Worm (Caenorhabditis elegans): ENCODE data around the gene F16G10.7.

Gene F16G10.7

DNA sequence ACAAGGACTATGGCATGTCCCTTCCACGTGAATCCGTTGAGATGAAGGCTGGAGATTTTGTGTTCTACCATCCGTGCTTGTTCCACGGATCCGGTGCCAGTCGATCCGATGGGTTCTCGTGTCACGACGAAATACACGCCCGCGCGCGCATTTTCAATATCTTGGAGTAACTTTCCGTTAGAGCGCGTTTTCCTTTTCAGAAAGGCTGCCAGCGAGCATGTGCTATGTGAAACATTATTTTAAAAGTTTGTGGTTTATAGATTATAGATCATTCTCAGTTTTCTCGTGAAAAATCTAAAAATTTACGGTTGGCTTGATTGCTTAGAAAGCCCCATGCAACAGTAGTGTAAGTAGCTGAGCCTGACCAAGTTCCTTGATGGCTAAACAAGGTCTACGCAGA is 38.8 kb upstream of the F16G10.7 start, which contains the start of gene fbxc-20:
Gene fbxc-20, plus strand, starts transcription at position 301 of the 400 bp plus-strand sequence.
- TF ChIP-seq alr-1 (tag; optimal IDR thresholded peaks at IDR 0.05): no peak
- TF ChIP-seq ZK546.5 (tag; optimal IDR thresholded peaks at IDR 0.05): no peak
- no peak for TF ChIP-seq gmeb-1 (tag; optimal IDR thresholded peaks at IDR 0.05)

DNA sequence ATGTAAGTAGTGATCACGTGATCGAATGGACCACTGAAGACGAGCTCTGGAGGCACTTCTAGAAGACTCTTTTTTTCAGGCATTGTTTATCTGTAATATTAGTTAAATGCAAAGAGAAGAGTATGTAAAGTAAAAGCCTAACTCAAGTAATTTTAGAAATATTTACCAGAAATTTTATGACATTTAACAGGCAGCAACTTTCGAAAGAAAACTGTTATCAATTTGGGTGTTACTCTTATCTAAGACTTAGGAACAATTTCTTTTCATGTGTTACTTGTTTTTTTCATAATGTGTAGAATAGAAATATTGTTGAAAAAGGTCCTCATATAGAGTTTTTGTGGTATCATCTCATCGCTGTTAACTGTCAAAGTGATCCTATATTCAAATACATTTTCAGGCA is 37.8 kb upstream of the F16G10.7 start, which contains the start of the genes F42G2.5 and F42G2.7:
Gene F42G2.5, minus strand, starts transcription at position 101 of the 400 bp plus-strand sequence.
Gene F42G2.7, plus strand, starts transcription at position 270 of the 400 bp plus-strand sequence.
- TF ChIP-seq nhr-10 (tag; optimal IDR thresholded peaks at IDR 0.05): no peak
- TF ChIP-seq fos-1 (tag; optimal IDR thresholded peaks at IDR 0.05): peak; percentile 32
- peak; percentile 5 for TF ChIP-seq gmeb-1 (tag; optimal IDR thresholded peaks at IDR 0.05)

DNA sequence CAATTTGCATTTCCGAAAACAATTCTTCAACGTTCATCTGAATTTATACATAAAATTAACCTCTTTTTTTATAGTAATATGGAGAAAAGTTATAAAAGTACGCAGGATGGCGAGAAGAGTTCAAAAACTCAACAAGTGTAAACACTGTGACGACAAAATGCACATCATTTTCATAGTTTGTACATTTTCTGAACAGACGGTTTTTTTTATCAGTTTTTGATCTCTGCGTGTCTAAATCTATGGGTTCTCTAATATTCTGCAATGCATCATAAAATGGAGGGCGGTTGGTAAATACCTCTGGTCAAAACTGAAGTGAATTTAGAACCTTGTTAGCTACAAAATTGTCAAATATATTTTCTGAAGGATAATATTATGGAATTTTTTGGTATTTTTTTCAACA is 35.4 kb upstream of the F16G10.7 start, which contains the start of gene fbxa-4:
Gene fbxa-4, minus strand, starts transcription at position 93 of the 400 bp plus-strand sequence.
- no peak for TF ChIP-seq nhr-23 (tag; optimal IDR thresholded peaks at IDR 0.05)
- no peak for TF ChIP-seq ztf-4 (tag; optimal IDR thresholded peaks at IDR 0.05)
- TF ChIP-seq crh-2 (tag; optimal IDR thresholded peaks at IDR 0.05): peak; percentile 5
- TF ChIP-seq sma-9 (GFP tag; optimal IDR thresholded peaks at IDR 0.05): no peak
- TF ChIP-seq sma-9 (tag; optimal IDR thresholded peaks at IDR 0.05): no peak
- TF ChIP-seq nhr-21 (tag; optimal IDR thresholded peaks at IDR 0.05): no peak
- TF ChIP-seq F13H6.1 (tag; optimal IDR thresholded peaks at IDR 0.05): no peak
- no peak for TF ChIP-seq R02D3.7 (tag; optimal IDR thresholded peaks at IDR 0.05)
- TF ChIP-seq nhr-77 (tag; optimal IDR thresholded peaks at IDR 0.05): no peak
- no peak for TF ChIP-seq lin-11 (tag; optimal IDR thresholded peaks at IDR 0.05)
- no peak for TF ChIP-seq ama-1 (optimal IDR thresholded peaks at IDR 0.05)
- no peak for TF ChIP-seq unc-62 (GFP tag; optimal IDR thresholded peaks at IDR 0.05)
- no peak for TF ChIP-seq sma-3 (GFP tag; optimal IDR thresholded peaks at IDR 0.05)
- TF ChIP-seq fos-1 (tag; optimal IDR thresholded peaks at IDR 0.05): peak; percentile 37
- TF ChIP-seq nhr-12 (tag; optimal IDR thresholded peaks at IDR 0.05): no peak
- no peak for TF ChIP-seq sem-4 (tag; optimal IDR thresholded peaks at IDR 0.05)
- TF ChIP-seq snpc-4 (tag; optimal IDR thresholded peaks at IDR 0.05): no peak
- TF ChIP-seq gmeb-1 (tag; optimal IDR thresholded peaks at IDR 0.05): peak; percentile 6
- TF ChIP-seq lin-39 (tag; optimal IDR thresholded peaks at IDR 0.05): no peak
- TF ChIP-seq lsy-2 (tag; optimal IDR thresholded peaks at IDR 0.05): no peak
- TF ChIP-seq ceh-16 (tag; optimal IDR thresholded peaks at IDR 0.05): no peak

DNA sequence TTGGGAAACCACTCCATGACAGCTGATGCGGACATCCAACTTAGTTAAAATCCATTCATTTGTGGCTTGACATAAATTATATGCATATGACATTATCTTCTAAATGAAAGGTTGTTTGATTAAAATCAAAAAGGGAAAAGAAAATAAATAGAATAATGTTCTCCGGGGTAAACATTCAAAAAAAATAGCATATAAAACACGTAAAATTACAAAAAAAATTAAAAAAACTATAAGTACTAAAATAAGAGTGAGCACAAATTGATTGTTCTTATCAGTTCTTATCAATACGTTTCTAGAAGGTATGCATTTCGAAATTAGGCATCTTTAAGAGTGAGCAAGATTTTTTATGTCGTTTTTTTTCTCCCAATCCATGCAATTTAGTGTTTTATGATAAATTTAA is 32.6 kb upstream of the F16G10.7 start, which contains the start of gene fbxa-182:
Gene fbxa-182, minus strand, starts transcription at position 101 of the 400 bp plus-strand sequence.
- TF ChIP-seq dmd-4 (tag; optimal IDR thresholded peaks at IDR 0.05) (no peak), nhr-129 (tag; optimal IDR thresholded peaks at IDR 0.05) (no peak), lin-13 (GFP tag; optimal IDR thresholded peaks at IDR 0.05) (no peak), mbf-1 (tag; optimal IDR thresholded peaks at IDR 0.05) (no peak), skn-1 (tag; optimal IDR thresholded peaks at IDR 0.05) (no peak), mab-5 (tag; optimal IDR thresholded peaks at IDR 0.05) (no peak), ama-1 (optimal IDR thresholded peaks at IDR 0.05) (no peak), nhr-25 (tag; optimal IDR thresholded peaks at IDR 0.05) (no peak), sem-4 (tag; optimal IDR thresholded peaks at IDR 0.05) (no peak), ZK546.5 (tag; optimal IDR thresholded peaks at IDR 0.05) (no peak), F13H6.1 (tag; optimal IDR thresholded peaks at IDR 0.05) (no peak), blmp-1 (tag; optimal IDR thresholded peaks at IDR 0.05; ENCODE audit: insufficient read depth) (no peak), C34F6.9 (tag; optimal IDR thresholded peaks at IDR 0.05) (no peak), ztf-4 (tag; optimal IDR thresholded peaks at IDR 0.05) (no peak), R02D3.7 (tag; optimal IDR thresholded peaks at IDR 0.05) (no peak), aly-2 (tag; optimal IDR thresholded peaks at IDR 0.05) (no peak)

DNA sequence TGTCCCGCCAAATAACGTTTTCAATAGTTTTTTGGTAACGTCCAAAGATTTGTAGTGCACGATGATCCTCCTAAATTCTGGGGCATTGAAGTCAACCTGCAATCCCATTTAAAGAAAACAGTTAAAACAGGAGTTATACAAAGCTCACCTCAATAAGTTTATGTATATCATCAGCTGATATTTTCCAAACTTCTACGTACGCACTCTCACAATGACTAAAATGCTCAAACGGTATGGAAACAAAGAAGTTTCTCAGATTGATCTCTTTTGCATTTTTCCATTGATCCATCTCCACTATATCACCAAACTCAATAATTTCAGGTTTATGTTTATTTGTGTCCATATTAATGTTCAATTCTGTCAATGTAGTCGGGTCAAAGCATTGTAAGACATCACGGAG is 31.5 kb upstream of the F16G10.7 start:
- TF ChIP-seq ceh-82 (tag; optimal IDR thresholded peaks at IDR 0.05): no peak
- TF ChIP-seq lin-13 (GFP tag; optimal IDR thresholded peaks at IDR 0.05): no peak
- no peak for TF ChIP-seq unc-62 (GFP tag; optimal IDR thresholded peaks at IDR 0.05)
- no peak for TF ChIP-seq sem-4 (tag; optimal IDR thresholded peaks at IDR 0.05)
- TF ChIP-seq mab-5 (tag; optimal IDR thresholded peaks at IDR 0.05): no peak
- TF ChIP-seq F13H6.1 (tag; optimal IDR thresholded peaks at IDR 0.05): no peak

Data from whole organism, L2 larva.